Worm (Caenorhabditis elegans): Measurements from ENCODE around the gene frh-1.

ce11 chrII:5899080-5899479 lies 18.1 kb upstream of the frh-1 start:
- no peak for TF ChIP-seq ama-1 (optimal IDR thresholded peaks at IDR 0.05)
- no peak for TF ChIP-seq pes-1 (GFP tag; IDR thresholded peaks at IDR 0.05)
- no peak for TF ChIP-seq hnd-1 (tag; optimal IDR thresholded peaks at IDR 0.05)
- no peak for TF ChIP-seq flt-1 (GFP tag; IDR thresholded peaks at IDR 0.05)
- TF ChIP-seq tbx-11 (GFP tag; IDR thresholded peaks at IDR 0.05): no peak
- TF ChIP-seq ets-7 (tag; optimal IDR thresholded peaks at IDR 0.05): no peak
- TF ChIP-seq B0310.2 (tag; optimal IDR thresholded peaks at IDR 0.05): no peak
